Fruit fly (Drosophila melanogaster) whole organism, wandering third instar larva: ENCODE measurements around the gene CG12010.
A peak's percentile ranks its signal among the peaks of the same experiment; 100 is the strongest.

ENCODE experiments used
- Abd-B ChIP-seq: fragments of >200 bp; optimal IDR thresholded peaks from 2 replicates; lab custom pipeline; 2017; ENCODE audit warnings: missing biosample characterization, missing genetic modification characterization
- CG32264 ChIP-seq: fragments of 200-800 bp; sonication (Bioruptor generic); optimal IDR thresholded peaks from 2 replicates; lab custom pipeline; 2016; ENCODE audit warnings: missing biosample characterization, missing genetic modification characterization
- CG9705 ChIP-seq: fragments of 200-800 bp; sonication (Bioruptor generic); optimal IDR thresholded peaks from 2 replicates; lab custom pipeline; 2018; ENCODE audit warnings: missing biosample characterization, mild to moderate bottlenecking, missing genetic modification characterization
- CrebA ChIP-seq: fragments of 200-800 bp; sonication (Bioruptor generic); optimal IDR thresholded peaks from 2 replicates; lab custom pipeline; 2016; ENCODE audit warnings: missing biosample characterization, mild to moderate bottlenecking, missing genetic modification characterization, borderline replicate concordance
- Dfd ChIP-seq: fragments of >200 bp; optimal IDR thresholded peaks from 2 replicates; lab custom pipeline; 2017; ENCODE audit warnings: missing biosample characterization, missing genetic modification characterization
- Dif ChIP-seq: fragments of 200-275, 200-300 bp; sonication (Bioruptor generic); optimal IDR thresholded peaks from 2 replicates; lab custom pipeline; 2018; ENCODE audit warnings: missing biosample characterization, missing genetic modification characterization; ENCODE audit not compliant: partially characterized antibody
- GATAd ChIP-seq: sonication (Bioruptor generic); optimal IDR thresholded peaks from 2 replicates; lab custom pipeline; 2016; ENCODE audit warnings: missing biosample characterization, missing genetic modification characterization
- HLH106 ChIP-seq: fragments of 200-800 bp; optimal IDR thresholded peaks from 3 replicates; lab custom pipeline; 2019; ENCODE audit warnings: missing biosample characterization, mild to moderate bottlenecking, missing genetic modification characterization, moderate library complexity
- Hnf4 ChIP-seq: fragments of 200-800 bp; sonication (Bioruptor generic); optimal IDR thresholded peaks from 2 replicates; lab custom pipeline; 2016; ENCODE audit warnings: missing biosample characterization, mild to moderate bottlenecking, missing genetic modification characterization
- Hr78 ChIP-seq: fragments of >200 bp; optimal IDR thresholded peaks from 2 replicates; lab custom pipeline; 2017; ENCODE audit warnings: missing biosample characterization, missing genetic modification characterization
- Hr83 ChIP-seq: fragments of 200-300 bp; sonication (Bioruptor generic); optimal IDR thresholded peaks from 2 replicates; lab custom pipeline; 2016; ENCODE audit warnings: missing biosample characterization, mild to moderate bottlenecking, missing genetic modification characterization, moderate library complexity; ENCODE audit not compliant: poor library complexity, severe bottlenecking
- Jra ChIP-seq: sonication (Bioruptor generic); optimal IDR thresholded peaks from 2 replicates; lab custom pipeline; 2016; ENCODE audit warnings: missing biosample characterization, missing genetic modification characterization
- Mio ChIP-seq: sonication (Bioruptor generic); optimal IDR thresholded peaks from 2 replicates; lab custom pipeline; 2016; ENCODE audit warnings: missing biosample characterization, missing genetic modification characterization
- Myc ChIP-seq: fragments of >200 bp; optimal IDR thresholded peaks from 2 replicates; lab custom pipeline; 2017
- N ChIP-seq: fragments of >200 bp; optimal IDR thresholded peaks from 2 replicates; lab custom pipeline; 2018; ENCODE audit warnings: missing biosample characterization, missing external identifiers, missing genetic modification characterization
- OdsH ChIP-seq: fragments of 200-800 bp; sonication (Bioruptor generic); optimal IDR thresholded peaks from 2 replicates; lab custom pipeline; 2016; ENCODE audit warnings: missing biosample characterization, mild to moderate bottlenecking, missing genetic modification characterization
- Rel ChIP-seq, 2 experiments: fragments of 200-800 bp; sonication (Bioruptor generic) in 1 of 2; optimal IDR thresholded peaks; 2 replicates in 1 of 2; 3 replicates in 1 of 2; lab custom pipeline; 2016 to 2019; ENCODE audit warnings: mild to moderate bottlenecking in 2 of 2, missing biosample characterization in 2 of 2, missing genetic modification characterization in 2 of 2, moderate library complexity in 1 of 2
- Sp1 ChIP-seq: fragments of 200-800 bp; sonication (Bioruptor generic); optimal IDR thresholded peaks from 3 replicates; lab custom pipeline; 2019; ENCODE audit warnings: missing biosample characterization, mild to moderate bottlenecking, missing genetic modification characterization, moderate library complexity
- Vsx2 ChIP-seq: fragments of 200-300, 225-300 bp; sonication (Bioruptor generic); optimal IDR thresholded peaks from 2 replicates; lab custom pipeline; 2018; ENCODE audit warnings: missing biosample characterization, missing genetic modification characterization; ENCODE audit not compliant: partially characterized antibody
- br ChIP-seq: fragments of 200-800 bp; sonication (Bioruptor generic); optimal IDR thresholded peaks from 2 replicates; lab custom pipeline; 2016; ENCODE audit warnings: missing biosample characterization, missing genetic modification characterization
- brk ChIP-seq: fragments of 200-800 bp; sonication (Bioruptor generic); optimal IDR thresholded peaks from 2 replicates; lab custom pipeline; 2016; ENCODE audit warnings: missing biosample characterization, mild to moderate bottlenecking, missing genetic modification characterization
- dl ChIP-seq, 2 experiments: fragments of 175-275, 200-275 bp in 1 of 2; fragments of 200-275 bp in 1 of 2; sonication (Bioruptor generic); optimal IDR thresholded peaks; lab custom pipeline; 2018; ENCODE audit warnings: mild to moderate bottlenecking in 2 of 2, missing biosample characterization in 2 of 2, missing genetic modification characterization in 2 of 2, moderate library complexity in 2 of 2; ENCODE audit not compliant: partially characterized antibody in 2 of 2, insufficient read depth in 1 of 2
- dmrt93B ChIP-seq: fragments of 200-800 bp; sonication (Bioruptor generic); optimal IDR thresholded peaks from 2 replicates; lab custom pipeline; 2018; ENCODE audit warnings: missing biosample characterization, mild to moderate bottlenecking, missing genetic modification characterization
- dsf ChIP-seq: sonication (Bioruptor generic); optimal IDR thresholded peaks from 2 replicates; lab custom pipeline; 2016; ENCODE audit warnings: missing biosample characterization, missing genetic modification characterization, borderline replicate concordance
- ey ChIP-seq: fragments of 200-800 bp; sonication (Bioruptor generic); optimal IDR thresholded peaks from 2 replicates; lab custom pipeline; 2016; ENCODE audit warnings: missing biosample characterization, missing genetic modification characterization
- foxo ChIP-seq, 2 experiments: fragments of 200-800 bp; sonication (Bioruptor generic); optimal IDR thresholded peaks; 2 replicates in 1 of 2; 3 replicates in 1 of 2; lab custom pipeline; 2016 to 2017; ENCODE audit warnings: missing biosample characterization in 2 of 2, missing genetic modification characterization in 2 of 2
- fru ChIP-seq: fragments of 200-800 bp; sonication (Bioruptor generic); optimal IDR thresholded peaks from 3 replicates; lab custom pipeline; 2016; ENCODE audit warnings: missing biosample characterization, mild to moderate bottlenecking, missing genetic modification characterization
- h ChIP-seq: fragments of 200-800 bp; sonication (Bioruptor generic); optimal IDR thresholded peaks from 3 replicates; lab custom pipeline; 2016; ENCODE audit warnings: missing biosample characterization, mild to moderate bottlenecking, missing genetic modification characterization
- jim ChIP-seq: fragments of 175-275, 200-325 bp; sonication (Bioruptor generic); optimal IDR thresholded peaks from 2 replicates; lab custom pipeline; 2016; ENCODE audit warnings: missing biosample characterization, mild to moderate bottlenecking, missing genetic modification characterization
- lola ChIP-seq: fragments of >200 bp; optimal IDR thresholded peaks from 2 replicates; lab custom pipeline; 2017; ENCODE audit warnings: missing biosample characterization, missing genetic modification characterization
- pan ChIP-seq: fragments of >200 bp; optimal IDR thresholded peaks from 2 replicates; lab custom pipeline; 2017
- psq ChIP-seq: fragments of 200-800 bp; sonication (Bioruptor generic); optimal IDR thresholded peaks from 3 replicates; lab custom pipeline; 2017; ENCODE audit warnings: missing biosample characterization, mild to moderate bottlenecking, missing genetic modification characterization, moderate library complexity
- rgr ChIP-seq: fragments of 200-800 bp; sonication (Bioruptor generic); optimal IDR thresholded peaks from 3 replicates; lab custom pipeline; 2016; ENCODE audit warnings: missing biosample characterization, mild to moderate bottlenecking, missing genetic modification characterization
- sage ChIP-seq: fragments of 200-800 bp; sonication (Bioruptor generic); optimal IDR thresholded peaks from 2 replicates; lab custom pipeline; 2016; ENCODE audit warnings: missing biosample characterization, mild to moderate bottlenecking, missing genetic modification characterization
- sv ChIP-seq: fragments of 200-800 bp; sonication (Bioruptor generic); optimal IDR thresholded peaks from 3 replicates; lab custom pipeline; 2016; ENCODE audit warnings: missing biosample characterization, missing genetic modification characterization
- tai ChIP-seq: sonication (Bioruptor generic); optimal IDR thresholded peaks from 2 replicates; lab custom pipeline; 2016; ENCODE audit warnings: missing biosample characterization, missing genetic modification characterization
- woc ChIP-seq: sonication (Bioruptor generic); optimal IDR thresholded peaks from 2 replicates; lab custom pipeline; 2016; ENCODE audit warnings: missing biosample characterization, mild to moderate bottlenecking, missing genetic modification characterization

The CG12010 gene

DNA sequence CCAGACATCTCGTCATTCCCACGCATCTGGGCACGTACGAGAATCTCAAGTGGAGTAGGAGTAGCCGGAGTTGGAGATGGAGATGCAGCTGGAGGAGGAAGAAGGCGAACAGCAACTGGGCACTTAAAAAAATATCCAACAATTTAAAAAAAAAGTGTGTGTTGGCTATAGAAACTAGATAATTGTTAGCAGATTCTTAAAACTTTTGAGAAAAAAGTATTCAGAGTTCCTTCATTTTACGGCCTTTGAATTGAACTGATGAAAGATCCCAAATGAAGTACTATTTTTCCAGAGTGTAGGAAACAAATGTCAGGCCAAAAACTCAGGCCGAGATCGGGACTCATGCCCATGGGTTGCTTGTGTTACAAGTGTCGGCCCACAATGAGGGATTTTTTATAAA, 17.8 kb downstream of the CG12010 start (continued):
- TF ChIP-seq GATAd (GFP tag; lab: Kevin White, UChicago) (no peak), brk (GFP tag; lab: Kevin White, UChicago) (no peak)

- peak; percentile 97 for TF ChIP-seq fru (GFP tag; lab: Kevin White, UChicago)
- TF ChIP-seq Hr83 (GFP tag; lab: Kevin White, UChicago): no peak
- no peak for TF ChIP-seq brk (GFP tag; lab: Kevin White, UChicago)
- TF ChIP-seq Vsx2 (GFP tag; lab: Kevin White, UChicago): no peak
- peak; percentile 75 for TF ChIP-seq dmrt93B (GFP tag; lab: Kevin White, UChicago)
- TF ChIP-seq CG32264 (GFP tag; lab: Kevin White, UChicago): peak; percentile 85
- TF ChIP-seq Hr78 (GFP tag; lab: Kevin White, UChicago): no peak
- TF ChIP-seq Hnf4: peak; percentile 55
- no peak for TF ChIP-seq rgr (GFP tag; lab: Kevin White, UChicago)
- no peak for TF ChIP-seq CrebA (GFP tag; lab: Kevin White, UChicago)
- TF ChIP-seq jim (GFP tag; lab: Kevin White, UChicago): no peak
- TF ChIP-seq Jra: peak; percentile 81
- peak; percentile 98 for TF ChIP-seq psq
- peak; percentile 95 for TF ChIP-seq Sp1 (GFP tag; lab: Kevin White, UChicago)
- no peak for TF ChIP-seq dsf (GFP tag; lab: Kevin White, UChicago)
- no peak for TF ChIP-seq Dif (GFP tag; lab: Kevin White, UChicago)
- peak; percentile 95 for TF ChIP-seq HLH106 (tag; lab: Kevin White, UChicago)
- peak; percentile 64 for TF ChIP-seq Dfd (GFP tag; lab: Kevin White, UChicago)
- TF ChIP-seq woc (GFP tag; lab: Kevin White, UChicago): peak; percentile 99
- TF ChIP-seq dl (GFP tag; optimal IDR thresholded peaks at IDR 0.05; lab: Kevin White, UChicago; ENCODE audit: insufficient read depth in 1 of 2, partially characterized antibody in 2 of 2): no peak
- TF ChIP-seq OdsH (GFP tag; lab: Kevin White, UChicago): no peak
- TF ChIP-seq br: no peak
- TF ChIP-seq sage (GFP tag; lab: Kevin White, UChicago): peak; percentile 26
- TF ChIP-seq CG9705: peak; percentile 90
- TF ChIP-seq h (GFP tag; lab: Kevin White, UChicago): no peak
- TF ChIP-seq Abd-B (GFP tag; lab: Kevin White, UChicago): no peak
- peak; percentile 36 to 93 for TF ChIP-seq foxo (GFP tag; optimal IDR thresholded peaks at IDR 0.05; lab: Kevin White, UChicago)
- TF ChIP-seq Rel (GFP tag; optimal IDR thresholded peaks at IDR 0.05; lab: Kevin White, UChicago): no peak
- TF ChIP-seq Rel (tag; optimal IDR thresholded peaks at IDR 0.05; lab: Kevin White, UChicago): peak; percentile 84
Observed at dm6 chr3L:3393951-3394834, 20.1 kb downstream of the CG12010 start.

DNA sequence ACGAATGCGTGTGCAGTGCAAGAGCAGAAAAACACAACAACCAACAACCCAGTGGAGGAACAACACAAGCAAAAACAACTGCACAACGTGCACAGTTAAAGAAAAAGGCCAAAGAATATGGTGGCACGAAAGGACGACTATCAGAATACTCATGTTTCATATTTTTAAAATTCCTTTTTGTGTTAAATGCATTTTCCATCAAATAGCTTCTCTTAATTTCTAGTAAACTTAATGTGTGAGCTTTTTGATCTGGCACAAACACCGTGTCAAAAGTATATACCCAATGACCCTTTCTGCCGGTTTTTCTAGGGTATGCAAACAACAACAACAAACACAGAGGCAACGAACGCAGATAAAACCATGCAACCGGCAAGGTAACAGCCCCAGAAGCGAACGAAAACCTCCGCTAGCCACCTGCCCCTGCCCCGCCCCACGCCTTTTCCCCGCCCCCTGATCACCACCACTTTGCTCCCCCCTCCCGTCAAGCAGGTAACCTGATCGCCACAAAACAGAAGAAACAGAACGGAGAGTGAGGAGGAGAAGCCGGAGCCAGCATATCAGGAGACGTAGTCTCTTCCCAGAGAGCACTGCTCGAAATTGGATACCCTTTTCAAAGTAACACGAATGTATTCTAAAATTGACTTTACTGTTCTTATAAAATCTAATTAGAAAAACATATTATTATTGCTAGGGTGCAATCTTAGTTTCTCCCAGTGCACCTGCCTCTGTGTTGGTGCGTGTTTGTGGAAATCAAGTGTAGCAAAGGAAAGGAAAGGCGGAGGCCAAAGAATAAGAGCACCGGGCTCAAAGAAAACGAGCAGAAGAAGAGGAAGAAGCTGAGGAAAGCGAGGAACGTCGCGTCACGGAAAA, 21.0 kb downstream of the CG12010 start:
- TF ChIP-seq tai (GFP tag; lab: Kevin White, UChicago) (peak; percentile 92), Dfd (GFP tag; lab: Kevin White, UChicago) (peak; percentile 79), N (GFP tag; lab: Kevin White, UChicago) (no peak), GATAd (GFP tag; lab: Kevin White, UChicago) (no peak), Abd-B (GFP tag; lab: Kevin White, UChicago) (no peak), h (GFP tag; lab: Kevin White, UChicago) (peak; percentile 95), psq (peak; percentile 96), jim (GFP tag; lab: Kevin White, UChicago) (no peak), Hr78 (GFP tag; lab: Kevin White, UChicago) (no peak), Jra (peak; percentile 51), Mio (peak; percentile 54), brk (GFP tag; lab: Kevin White, UChicago) (peak; percentile 89), Myc (lab: Kevin White, UChicago) (no peak), Vsx2 (GFP tag; lab: Kevin White, UChicago) (no peak), foxo (GFP tag; optimal IDR thresholded peaks at IDR 0.05; lab: Kevin White, UChicago) (peak in 1 of 2 experiments; percentile 92), Sp1 (GFP tag; lab: Kevin White, UChicago) (peak; percentile 90), Rel (GFP tag; optimal IDR thresholded peaks at IDR 0.05; lab: Kevin White, UChicago) (peak; percentile 78), Rel (tag; optimal IDR thresholded peaks at IDR 0.05; lab: Kevin White, UChicago) (peak; percentile 47), dmrt93B (GFP tag; lab: Kevin White, UChicago) (peak; percentile 86), HLH106 (tag; lab: Kevin White, UChicago) (peak; percentile 84), rgr (GFP tag; lab: Kevin White, UChicago) (peak; percentile 94), fru (GFP tag; lab: Kevin White, UChicago) (peak; percentile 89), CrebA (GFP tag; lab: Kevin White, UChicago) (peak; percentile 80), lola (no peak), woc (GFP tag; lab: Kevin White, UChicago) (peak; percentile 94), ey (peak; percentile 98), dsf (GFP tag; lab: Kevin White, UChicago) (peak; percentile 62), br (peak; percentile 89), Dif (GFP tag; lab: Kevin White, UChicago) (peak; percentile 16), sage (GFP tag; lab: Kevin White, UChicago) (peak; percentile 86), pan (peak; percentile 69), CG9705 (peak; percentile 75), sv (GFP tag; lab: Kevin White, UChicago) (peak; percentile 90)
